Worm (Caenorhabditis elegans) whole organism, late embryonic: ENCODE measurements around the gene F12D9.2.
"Not testable (repeated sequence)": the region's sequence is repeated elsewhere in the genome, so short reads cannot be mapped to it uniquely, and the experiment has no call there.

ENCODE experiments used
- C38D4.7 ChIP-seq: fragments of 200-800 bp; sonication (Bioruptor generic); optimal IDR thresholded peaks from 2 replicates; lab custom pipeline; 2018; ENCODE audit warnings: mild to moderate bottlenecking, missing genetic modification characterization, moderate library complexity, missing compliant biosample characterization
- T23F11.4 ChIP-seq: fragments of 200-800 bp; sonication (Bioruptor generic); optimal IDR thresholded peaks from 2 replicates; lab custom pipeline; 2018; ENCODE audit warnings: mild to moderate bottlenecking, missing genetic modification characterization, missing compliant biosample characterization
- ceh-18 ChIP-seq: sonication (generic microtip); optimal IDR thresholded peaks from 2 replicates; lab custom pipeline; 2016; ENCODE audit warnings: missing genetic modification characterization, missing compliant biosample characterization
- ceh-2 ChIP-seq: sonication (generic microtip); optimal IDR thresholded peaks from 2 replicates; lab custom pipeline; 2016; ENCODE audit warnings: missing genotype, missing genetic modification characterization, missing compliant biosample characterization
- ceh-22 ChIP-seq: sonication (generic microtip); optimal IDR thresholded peaks from 2 replicates; lab custom pipeline; 2017; ENCODE audit warnings: missing biosample characterization, missing genetic modification characterization
- ceh-30 ChIP-seq: fragments of 150-350 bp; optimal IDR thresholded peaks from 2 replicates; lab custom pipeline; 2014; ENCODE audit warnings: missing biosample characterization, missing genetic modification characterization
- ceh-31 ChIP-seq: sonication (generic microtip); optimal IDR thresholded peaks from 2 replicates; lab custom pipeline; 2016; ENCODE audit warnings: missing genetic modification characterization, missing compliant biosample characterization
- ceh-34 ChIP-seq: sonication (generic microtip); optimal IDR thresholded peaks from 2 replicates; lab custom pipeline; 2016; ENCODE audit warnings: mild to moderate bottlenecking, missing genetic modification characterization, missing compliant biosample characterization
- ceh-48 ChIP-seq: sonication (generic microtip); optimal IDR thresholded peaks from 2 replicates; lab custom pipeline; 2016; ENCODE audit warnings: missing genetic modification characterization, inconsistent platforms, missing compliant biosample characterization
- ceh-6 ChIP-seq: fragments of 200-800 bp; sonication (Bioruptor generic); optimal IDR thresholded peaks from 2 replicates; lab custom pipeline; 2018; ENCODE audit warnings: mild to moderate bottlenecking, missing genetic modification characterization, missing compliant biosample characterization
- eyg-1 ChIP-seq: sonication (generic microtip); optimal IDR thresholded peaks from 2 replicates; lab custom pipeline; 2016; ENCODE audit warnings: missing genotype, missing genetic modification characterization, missing compliant biosample characterization
- gmeb-2 ChIP-seq: sonication (generic microtip); optimal IDR thresholded peaks from 2 replicates; lab custom pipeline; 2016; ENCODE audit warnings: missing genetic modification characterization, inconsistent platforms, missing compliant biosample characterization
- hlh-13 ChIP-seq: fragments of 200-800 bp; sonication (Bioruptor generic); optimal IDR thresholded peaks from 2 replicates; lab custom pipeline; 2018; ENCODE audit warnings: mild to moderate bottlenecking, missing genetic modification characterization, missing compliant biosample characterization
- lim-6 ChIP-seq: sonication (generic microtip); optimal IDR thresholded peaks from 2 replicates; lab custom pipeline; 2016; ENCODE audit warnings: missing genetic modification characterization, missing compliant biosample characterization
- nfya-1 ChIP-seq: sonication (generic microtip); optimal IDR thresholded peaks from 2 replicates; lab custom pipeline; 2017; ENCODE audit warnings: missing genetic modification characterization, mild to moderate bottlenecking, missing compliant biosample characterization, antibody characterized with exemption, moderate library complexity
- nhr-11 ChIP-seq: fragments of 150-350 bp; optimal IDR thresholded peaks from 2 replicates; lab custom pipeline; 2014; ENCODE audit warnings: missing biosample characterization, missing genetic modification characterization
- nhr-232 ChIP-seq: sonication (generic microtip); optimal IDR thresholded peaks from 2 replicates; lab custom pipeline; 2016; ENCODE audit warnings: missing genetic modification characterization, missing compliant biosample characterization
- odd-2 ChIP-seq: sonication (generic microtip); optimal IDR thresholded peaks from 2 replicates; lab custom pipeline; 2017; ENCODE audit warnings: antibody characterized with exemption, mild to moderate bottlenecking, missing genetic modification characterization, missing compliant biosample characterization
- pat-9 ChIP-seq: fragments of 200-800 bp; sonication (Bioruptor generic); optimal IDR thresholded peaks from 2 replicates; lab custom pipeline; 2018; ENCODE audit warnings: mild to moderate bottlenecking, missing genetic modification characterization, moderate library complexity, missing compliant biosample characterization
- pax-1 ChIP-seq: fragments of 150-350 bp; optimal IDR thresholded peaks from 2 replicates; lab custom pipeline; 2014; ENCODE audit warnings: missing biosample characterization, missing genetic modification characterization
- pha-4 ChIP-seq: fragments of 150-350 bp; optimal IDR thresholded peaks from 2 replicates; lab custom pipeline; 2018; ENCODE audit warnings: missing biosample characterization, missing genetic modification reagents, missing genetic modification characterization
- pros-1 ChIP-seq: fragments of 150-350 bp; optimal IDR thresholded peaks from 2 replicates; lab custom pipeline; 2014; ENCODE audit warnings: missing biosample characterization, missing genetic modification reagents, missing genetic modification characterization
- rnt-1 ChIP-seq: sonication (generic microtip); optimal IDR thresholded peaks from 2 replicates; lab custom pipeline; 2016; ENCODE audit warnings: missing genetic modification characterization, missing compliant biosample characterization
- sdc-2 ChIP-seq: sonication (generic microtip); optimal IDR thresholded peaks from 2 replicates; lab custom pipeline; 2016; ENCODE audit warnings: missing genotype, missing genetic modification characterization, missing compliant biosample characterization
- sox-2 ChIP-seq: fragments of 200-800 bp; sonication (Bioruptor generic); IDR thresholded peaks from 2 replicates; pipeline ENCODE4 v1.3.6; 2022; ENCODE audit warnings: missing genetic modification reagents, missing genetic modification characterization, missing compliant biosample characterization
- tbx-2 ChIP-seq: sonication (generic microtip); optimal IDR thresholded peaks from 2 replicates; lab custom pipeline; 2016; ENCODE audit warnings: missing genetic modification characterization, missing compliant biosample characterization
- ttx-3 ChIP-seq: sonication (generic microtip); optimal IDR thresholded peaks from 2 replicates; lab custom pipeline; 2016; ENCODE audit warnings: missing genetic modification reagents, missing genetic modification characterization, missing compliant biosample characterization
- unc-42 ChIP-seq: sonication (generic microtip); optimal IDR thresholded peaks from 2 replicates; lab custom pipeline; 2016; ENCODE audit warnings: missing genotype, missing genetic modification characterization, missing compliant biosample characterization
- unc-55 ChIP-seq: sonication (generic microtip); optimal IDR thresholded peaks from 2 replicates; lab custom pipeline; 2017; ENCODE audit warnings: missing biosample characterization, missing genetic modification reagents, missing genetic modification characterization
- unc-86 ChIP-seq: sonication (generic microtip); optimal IDR thresholded peaks from 2 replicates; lab custom pipeline; 2016; ENCODE audit warnings: missing genetic modification characterization, missing compliant biosample characterization
- zip-5 ChIP-seq: sonication (generic microtip); optimal IDR thresholded peaks from 2 replicates; lab custom pipeline; 2016; ENCODE audit warnings: missing genetic modification characterization, missing compliant biosample characterization
- ztf-16 ChIP-seq: sonication (generic microtip); optimal IDR thresholded peaks from 2 replicates; lab custom pipeline; 2017; ENCODE audit warnings: missing genetic modification characterization, missing compliant biosample characterization

F12D9.2 gene

DNA sequence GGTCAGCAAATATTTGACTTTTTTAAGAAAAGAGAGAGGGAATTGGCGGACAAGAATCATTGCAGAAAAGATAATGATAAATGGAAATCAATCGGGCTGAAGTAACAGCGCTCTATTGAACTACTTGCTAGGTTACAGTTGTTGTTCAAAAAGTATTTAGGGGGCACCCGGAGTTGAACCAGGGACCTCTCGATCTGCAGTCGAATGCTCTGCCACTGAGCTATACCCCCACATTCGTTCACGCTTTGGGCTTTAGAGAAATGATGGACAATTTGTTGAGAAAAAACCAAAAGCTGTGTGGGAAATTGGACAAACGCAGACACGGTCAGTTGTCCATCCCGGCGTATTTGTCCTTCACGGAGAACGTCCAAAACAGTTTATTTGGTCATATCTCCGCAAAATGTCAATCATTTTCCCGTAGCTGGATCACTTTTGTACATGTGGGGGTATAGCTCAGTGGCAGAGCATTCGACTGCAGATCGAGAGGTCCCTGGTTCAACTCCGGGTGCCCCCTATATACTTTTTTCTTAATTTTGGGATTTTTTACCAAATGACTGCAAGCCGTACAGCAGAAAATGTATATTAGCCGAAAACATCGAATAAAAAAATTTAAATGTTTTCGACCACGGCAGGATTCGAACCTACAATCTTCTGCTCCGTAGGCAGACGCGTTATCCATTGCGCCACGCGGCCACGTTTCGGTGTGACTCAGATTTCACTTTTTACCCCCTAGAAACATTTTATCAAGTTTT is 22.9 kb downstream of the F12D9.2 start:
- TF ChIP-seq ceh-48 (no peak), ceh-18 (tag; lab: Kevin White, UChicago) (no peak), ceh-6 (GFP tag; lab: Kevin White, UChicago) (peak; percentile 16), C38D4.7 (GFP tag; lab: Kevin White, UChicago) (peak; percentile 31)

DNA sequence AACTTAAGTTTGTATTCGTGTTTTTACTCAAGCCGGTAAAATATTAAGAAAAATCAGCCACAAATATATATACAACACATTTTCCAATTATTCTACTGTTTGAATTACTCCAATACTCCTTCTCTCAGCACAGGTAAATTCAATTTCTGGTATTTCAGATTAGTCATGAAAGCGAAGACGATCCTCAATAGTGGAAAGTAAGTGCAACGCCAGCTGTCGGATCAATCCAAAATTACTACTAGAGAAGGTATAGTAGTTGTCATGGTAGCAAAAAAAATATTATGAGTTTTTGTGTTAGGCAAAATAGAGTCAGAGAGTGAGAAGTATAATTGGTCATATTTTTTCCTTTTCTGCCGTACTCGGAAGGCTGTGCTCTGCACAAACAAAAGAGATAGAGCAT is 33.8 kb downstream of the F12D9.2 start, which contains the start of gene K01A12.2:
TSS of gene K01A12.2 (plus strand) at position 301 of the 400 bp plus-strand sequence.
- TF ChIP-seq rnt-1 (tag; lab: Kevin White, UChicago) = no peak
- no peak for TF ChIP-seq ttx-3
- TF ChIP-seq eyg-1 (tag; lab: Kevin White, UChicago) = no peak
- no peak for TF ChIP-seq zip-5 (tag; lab: Kevin White, UChicago)
- no peak for TF ChIP-seq pat-9 (tag; lab: Kevin White, UChicago)
- TF ChIP-seq unc-86 (tag; lab: Kevin White, UChicago) = no peak
- no peak for TF ChIP-seq ceh-22 (tag; lab: Kevin White, UChicago)

DNA sequence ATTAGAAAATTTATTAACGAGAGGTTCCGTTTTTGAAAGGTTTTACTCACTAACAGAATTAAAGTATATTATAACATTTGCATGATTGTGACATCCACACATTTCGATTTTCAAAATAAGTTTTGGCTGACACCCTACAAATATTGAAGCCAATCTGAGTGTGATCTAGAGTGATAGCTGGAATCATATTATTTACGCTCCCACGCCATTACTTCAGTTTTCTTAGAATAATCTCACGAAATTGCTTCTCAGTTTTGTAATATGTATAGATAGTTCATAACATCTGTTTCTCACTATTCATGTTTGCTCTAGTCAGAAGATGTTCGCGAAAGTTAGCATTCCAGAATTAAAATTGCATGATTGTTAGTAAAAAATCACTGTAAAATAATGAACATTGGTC is 34.6 kb downstream of the F12D9.2 start:
- no peak for TF ChIP-seq unc-42
- TF ChIP-seq pros-1 (tag; lab: Kevin White, UChicago) = no peak
- TF ChIP-seq hlh-13 (GFP tag; lab: Kevin White, UChicago) = no peak
- no peak for TF ChIP-seq ceh-30 (tag; lab: Kevin White, UChicago)
- TF ChIP-seq T23F11.4 (GFP tag; lab: Kevin White, UChicago) = no peak
- TF ChIP-seq sox-2 (GFP tag; lab: Robert Waterston, UW) = no peak
- TF ChIP-seq ceh-31 = no peak
- no peak for TF ChIP-seq unc-55 (GFP tag; lab: Kevin White, UChicago)
- TF ChIP-seq nhr-232 = no peak
- no peak for TF ChIP-seq eyg-1 (tag; lab: Kevin White, UChicago)
- TF ChIP-seq pha-4 (tag; lab: Kevin White, UChicago) = no peak
- no peak for TF ChIP-seq odd-2 (tag; lab: Kevin White, UChicago)
- TF ChIP-seq sdc-2 = no peak
- TF ChIP-seq, all 69 proteins: peak for 0

- TF ChIP-seq ztf-16 (tag; lab: Kevin White, UChicago); hlh-13 (GFP tag; lab: Kevin White, UChicago); ceh-2 (tag; lab: Kevin White, UChicago): not testable (repeated sequence)
- TF ChIP-seq, all 69 proteins: peak for 0; not testable (repeated sequence) for 69
These were observed 36.3 kb downstream of the F12D9.2 start, which contains the start of gene K01A12.4 for ce11 chrX:8610606-8611005. Gene K01A12.4, plus strand, starts transcription at chrX:8610906.

- TF ChIP-seq rnt-1 (tag; lab: Kevin White, UChicago) (peak; percentile 45), pax-1 (tag; lab: Kevin White, UChicago) (no peak), ceh-2 (tag; lab: Kevin White, UChicago) (no peak), gmeb-2 (tag; lab: Kevin White, UChicago) (peak; percentile 2), ceh-48 (no peak), pros-1 (tag; lab: Kevin White, UChicago) (no peak), C38D4.7 (GFP tag; lab: Kevin White, UChicago) (no peak)
These were observed 38.1 kb downstream of the F12D9.2 start for ce11 chrX:8608756-8609155.

- TF ChIP-seq ceh-34 (tag; lab: Kevin White, UChicago) (peak; percentile 0), lim-6 (tag; lab: Kevin White, UChicago) (no peak), tbx-2 (tag; lab: Kevin White, UChicago) (peak; percentile 4), nhr-11 (no peak), ceh-6 (GFP tag; lab: Kevin White, UChicago) (no peak), nfya-1 (tag; lab: Kevin White, UChicago) (peak; percentile 55)
These were observed 41.9 kb downstream of the F12D9.2 start, which contains the start of the genes H35N09.2 and H35N09.1 for ce11 chrX:8605005-8605404. Gene H35N09.2, minus strand, starts transcription at chrX:8605058. Gene H35N09.1, plus strand, starts transcription at chrX:8605339.
